Worm (Caenorhabditis elegans) whole organism, midembryonic: ENCODE measurements around the gene fipr-29.

Experiments
- T22C8.4 ChIP-seq: fragments of 200-800 bp; sonication (Bioruptor generic); IDR thresholded peaks from 2 replicates; pipeline ENCODE4 v1.3.6; 2022; ENCODE audit warnings: missing genetic modification characterization, missing compliant biosample characterization
- cog-1 ChIP-seq: sonication (generic microtip); optimal IDR thresholded peaks from 2 replicates; lab custom pipeline; 2016; ENCODE audit warnings: missing genetic modification characterization, missing compliant biosample characterization
- med-1 ChIP-seq: sonication (generic microtip); optimal IDR thresholded peaks from 2 replicates; lab custom pipeline; 2017; ENCODE audit warnings: missing genetic modification characterization, mild to moderate bottlenecking, missing compliant biosample characterization, antibody characterized with exemption, missing genetic modification reagents; ENCODE audit not compliant: insufficient read depth
- ztf-23 ChIP-seq: fragments of 200-800 bp; sonication (Bioruptor generic); IDR thresholded peaks from 2 replicates; pipeline ENCODE4 v1.3.6; 2022; ENCODE audit warnings: missing genetic modification reagents, missing genetic modification characterization, missing compliant biosample characterization
- ztf-29 ChIP-seq: fragments of 200-800 bp; sonication (Bioruptor generic); IDR thresholded peaks from 2 replicates; pipeline ENCODE4 v1.3.6; 2022; ENCODE audit warnings: missing genetic modification reagents, missing genetic modification characterization, missing compliant biosample characterization

- TF ChIP-seq med-1 (no peak), ztf-29 (GFP tag; lab: Robert Waterston, UW) (no peak), cog-1 (tag; lab: Kevin White, UChicago) (no peak), ztf-23 (GFP tag; lab: Robert Waterston, UW) (no peak), T22C8.4 (GFP tag; lab: Robert Waterston, UW) (no peak)
These were observed 5.8 kb upstream of the fipr-29 start for ce11 chrIII:3065876-3066509.
